Worm (Caenorhabditis elegans): ENCODE results near the gene clc-22.

DNA sequence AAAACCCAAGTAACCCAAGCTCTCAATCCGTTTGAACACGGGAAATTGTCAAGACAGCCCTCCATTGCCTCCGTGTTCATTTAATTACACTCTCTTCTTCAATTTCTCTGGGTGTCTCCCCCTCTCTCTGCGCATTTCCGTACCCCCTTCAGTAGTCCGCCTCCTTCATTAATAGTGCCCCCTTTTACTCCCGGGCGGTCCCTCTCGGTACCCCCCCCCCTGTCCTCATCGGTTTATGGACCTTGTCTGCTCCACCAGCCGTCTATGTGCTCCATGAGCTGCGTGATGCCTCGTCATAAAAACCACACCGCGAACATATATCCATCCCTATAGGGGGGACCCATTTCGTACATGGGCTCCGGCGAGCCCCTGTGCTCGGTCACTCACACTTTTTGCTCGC is 3.7 kb upstream of the clc-22 start:
- no peak for TF ChIP-seq snpc-4 (tag; optimal IDR thresholded peaks at IDR 0.05)
- no peak for TF ChIP-seq fos-1 (tag; optimal IDR thresholded peaks at IDR 0.05)
- TF ChIP-seq ama-1 (optimal IDR thresholded peaks at IDR 0.05), result no peak
- TF ChIP-seq nhr-11 (tag; optimal IDR thresholded peaks at IDR 0.05), result no peak
- no peak for TF ChIP-seq nhr-12 (tag; optimal IDR thresholded peaks at IDR 0.05)
- no peak for TF ChIP-seq nhr-25 (tag; optimal IDR thresholded peaks at IDR 0.05)
- no peak for TF ChIP-seq nhr-23 (tag; optimal IDR thresholded peaks at IDR 0.05)
- no peak for TF ChIP-seq egl-27 (tag; optimal IDR thresholded peaks at IDR 0.05)
- TF ChIP-seq Y55F3AM.14 (GFP tag; optimal IDR thresholded peaks at IDR 0.05), result no peak
